Worm (Caenorhabditis elegans): Measurements from ENCODE around the gene srbc-19.

- TF ChIP-seq ama-1 (optimal IDR thresholded peaks at IDR 0.05) (no peak), flt-1 (GFP tag; IDR thresholded peaks at IDR 0.05) (no peak), hmbx-1 (tag; optimal IDR thresholded peaks at IDR 0.05) (no peak), hmg-4 (GFP tag; optimal IDR thresholded peaks at IDR 0.05) (no peak), ceh-13 (GFP tag; optimal IDR thresholded peaks at IDR 0.05) (no peak), F13C5.2 (tag; optimal IDR thresholded peaks at IDR 0.05) (no peak), hnd-1 (tag; optimal IDR thresholded peaks at IDR 0.05) (no peak), pes-1 (GFP tag; IDR thresholded peaks at IDR 0.05) (no peak), tbx-11 (GFP tag; IDR thresholded peaks at IDR 0.05) (no peak), ets-7 (tag; optimal IDR thresholded peaks at IDR 0.05) (no peak)
Measured at ce11 chrV:2118574-2118973, 48.0 kb downstream of the srbc-19 start, which contains the start of gene bgnt-1.2.

Measured in whole organism, early embryonic.